Worm (Caenorhabditis elegans): ENCODE measurements around the gene his-39.
"Not testable (repeated sequence)": the region's sequence is repeated elsewhere in the genome, so short reads cannot be mapped to it uniquely, and the experiment has no call there.

Gene his-39

ce11 chrV:8574762-8575161, 38.4 kb downstream of the his-39 start, which contains the start of gene F25G6.1:
F25G6.1 (plus strand) TSS chrV:8575062.
- not testable (repeated sequence) for TF ChIP-seq nhr-237, crh-2, egl-27 (tag; optimal IDR thresholded peaks at IDR 0.05)

ce11 chrV:8580961-8581360, 44.6 kb downstream of the his-39 start, which contains the start of gene C10B5.1:
C10B5.1 (plus strand) TSS chrV:8581261.
- no peak for TF ChIP-seq nhr-11 (tag; optimal IDR thresholded peaks at IDR 0.05)
- no peak for TF ChIP-seq nhr-10 (tag; optimal IDR thresholded peaks at IDR 0.05)
- TF ChIP-seq mdl-1 (tag; optimal IDR thresholded peaks at IDR 0.05) = no peak
- TF ChIP-seq egl-27 (tag; optimal IDR thresholded peaks at IDR 0.05) = no peak
- no peak for TF ChIP-seq nhr-21 (tag; optimal IDR thresholded peaks at IDR 0.05)
- no peak for TF ChIP-seq nhr-25 (tag; optimal IDR thresholded peaks at IDR 0.05)
- no peak for TF ChIP-seq nhr-77 (tag; optimal IDR thresholded peaks at IDR 0.05)
- no peak for TF ChIP-seq elt-1 (tag; optimal IDR thresholded peaks at IDR 0.05)
- no peak for TF ChIP-seq mab-5 (tag; optimal IDR thresholded peaks at IDR 0.05)
- TF ChIP-seq sem-4 (tag; optimal IDR thresholded peaks at IDR 0.05) = no peak
- TF ChIP-seq lin-13 (GFP tag; optimal IDR thresholded peaks at IDR 0.05) = no peak
- no peak for TF ChIP-seq R02D3.7 (tag; optimal IDR thresholded peaks at IDR 0.05)
- no peak for TF ChIP-seq sma-3 (GFP tag; optimal IDR thresholded peaks at IDR 0.05)
- TF ChIP-seq lsy-2 (tag; optimal IDR thresholded peaks at IDR 0.05) = no peak
- TF ChIP-seq ztf-11 (tag; optimal IDR thresholded peaks at IDR 0.05) = no peak

Data from whole organism, L2 larva.